Worm (Caenorhabditis elegans): ENCODE results near the gene C25F9.8.

- no peak for TF ChIP-seq Y53F4B.3 (GFP tag; IDR thresholded peaks at IDR 0.05)
- TF ChIP-seq unc-62 (GFP tag; optimal IDR thresholded peaks at IDR 0.05), result no peak
Measured at ce11 chrV:19402855-19403254, 8.0 kb downstream of the C25F9.8 start, which contains the start of gene C25F9.12.
